Worm (Caenorhabditis elegans) whole organism, L2 larva: ENCODE measurements around the gene arrd-18.

Experiments
- R02D3.7 ChIP-seq: fragments of 150-350 bp; optimal IDR thresholded peaks from 2 replicates; lab custom pipeline; 2014; ENCODE audit warnings: missing biosample characterization, missing genetic modification characterization
- ZK546.5 ChIP-seq: sonication (generic microtip); optimal IDR thresholded peaks from 2 replicates; lab custom pipeline; 2017; ENCODE audit warnings: missing biosample characterization, missing genetic modification characterization
- ama-1 ChIP-seq: fragments of 150-350 bp; optimal IDR thresholded peaks from 2 replicates; lab custom pipeline; 2018; ENCODE audit warnings: inconsistent platforms
- fos-1 ChIP-seq: fragments of 150-350 bp; optimal IDR thresholded peaks from 2 replicates; lab custom pipeline; 2014; ENCODE audit warnings: missing biosample characterization, missing genetic modification characterization
- mab-5 ChIP-seq: fragments of 150-350 bp; optimal IDR thresholded peaks from 2 replicates; lab custom pipeline; 2014; ENCODE audit warnings: missing biosample characterization, missing genetic modification characterization
- nhr-237 ChIP-seq: fragments of 150-350 bp; optimal IDR thresholded peaks from 2 replicates; lab custom pipeline; 2014; ENCODE audit warnings: missing biosample characterization, missing genetic modification characterization
- unc-39 ChIP-seq: fragments of 150-350 bp; optimal IDR thresholded peaks from 2 replicates; lab custom pipeline; 2014; ENCODE audit warnings: missing biosample characterization, missing genetic modification characterization

DNA sequence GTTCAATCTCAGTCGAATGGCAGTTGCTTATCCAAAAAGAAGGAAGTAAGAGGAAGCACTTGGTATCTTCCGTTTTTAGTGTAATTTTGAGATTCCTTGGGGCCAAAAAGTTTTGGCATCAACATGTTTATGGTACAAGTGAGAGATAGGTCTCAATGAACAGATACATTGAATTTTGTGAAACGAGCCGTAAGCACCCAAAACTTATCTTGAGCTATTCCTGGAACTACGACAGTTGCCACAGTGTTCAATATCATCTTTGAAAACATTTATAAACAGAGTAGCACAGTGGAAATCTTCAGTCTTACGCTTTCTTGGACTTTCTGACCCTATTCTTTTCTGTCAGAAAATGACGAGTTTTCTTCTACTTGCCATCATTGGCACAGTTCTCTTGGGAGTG lies 36.9 kb downstream of the arrd-18 start, which contains the start of gene T28A11.3:
- TF ChIP-seq fos-1 (tag; lab: Kevin White, UChicago): no peak
- no peak for TF ChIP-seq unc-39
- TF ChIP-seq nhr-237 (tag; lab: Kevin White, UChicago): no peak
- TF ChIP-seq ama-1: no peak
- no peak for TF ChIP-seq R02D3.7 (tag; lab: Kevin White, UChicago)
- no peak for TF ChIP-seq mab-5
- no peak for TF ChIP-seq ZK546.5 (tag; lab: Kevin White, UChicago)
